Fruit fly (Drosophila melanogaster): ENCODE results near the gene CG4073.

The CG4073 gene

DNA sequence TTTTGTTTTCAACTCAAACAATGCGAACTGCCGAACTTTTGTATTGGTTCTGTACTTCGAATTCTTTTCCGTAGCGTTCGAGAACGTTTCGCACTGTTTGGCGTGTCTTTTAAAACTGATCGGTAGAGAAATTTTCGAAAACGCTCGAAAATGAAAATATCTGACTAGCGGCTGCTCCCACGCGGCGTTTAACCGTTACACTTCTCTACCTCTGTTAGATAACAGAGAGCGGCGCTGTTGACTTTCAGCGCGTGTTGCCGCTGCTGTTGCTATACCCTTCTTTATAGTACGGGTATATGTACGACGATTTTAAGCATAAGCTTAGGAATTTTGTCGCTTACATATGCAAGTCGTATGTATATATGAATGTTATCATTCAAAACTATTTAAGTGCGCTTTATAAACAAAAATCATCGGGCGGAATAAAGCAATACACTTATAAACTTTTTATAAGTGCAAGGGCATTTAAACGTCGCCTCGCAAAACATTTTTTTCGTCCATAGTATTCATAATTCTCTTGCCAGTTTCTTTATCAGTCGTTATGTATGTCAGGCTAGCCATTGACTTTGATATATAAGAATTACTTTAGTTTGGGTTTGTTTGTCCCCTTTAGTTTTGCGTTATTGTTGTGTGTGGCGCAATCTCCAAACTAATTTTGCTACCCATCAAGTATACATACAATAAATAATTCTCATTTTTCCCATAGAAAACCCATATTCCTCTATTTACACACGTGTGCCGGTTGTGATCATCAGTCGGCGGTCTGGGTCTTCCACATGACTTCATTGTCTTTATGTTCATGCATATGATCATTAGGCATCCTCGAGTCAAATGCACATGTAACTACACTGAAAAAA, 33.5 kb upstream of the CG4073 start, which contains the start of gene Phyhd1 (continued):
- TF ChIP-seq sob (GFP tag; IDR thresholded peaks at IDR 0.05) (peak; percentile 94), gsb (GFP tag; IDR thresholded peaks at IDR 0.05) (peak; percentile 88), BtbVII (GFP tag; optimal IDR thresholded peaks at IDR 0.05) (peak; percentile 94), Asciz (GFP tag; optimal IDR thresholded peaks at IDR 0.05) (peak; percentile 91), Ptx1 (GFP tag; IDR thresholded peaks at IDR 0.05) (peak; percentile 95), hth (optimal IDR thresholded peaks at IDR 0.05) (no peak), gce (GFP tag; IDR thresholded peaks at IDR 0.05) (peak; percentile 89), emc (GFP tag; optimal IDR thresholded peaks at IDR 0.05) (peak; percentile 89), crp (GFP tag; optimal IDR thresholded peaks at IDR 0.05) (peak in 1 of 2 experiments; percentile 57), odd (GFP tag; optimal IDR thresholded peaks at IDR 0.05) (peak; percentile 89), Nf-YA (GFP tag; IDR thresholded peaks at IDR 0.05) (peak; percentile 94), Taf1 (GFP tag; IDR thresholded peaks at IDR 0.05) (peak; percentile 73), CG17612 (GFP tag; IDR thresholded peaks at IDR 0.05) (peak; percentile 76), ase (GFP tag; IDR thresholded peaks at IDR 0.05) (peak; percentile 83), CG43689 (GFP tag; IDR thresholded peaks at IDR 0.05) (peak; percentile 89), Abd-B (GFP tag; optimal IDR thresholded peaks at IDR 0.05) (peak; percentile 88), lbe (GFP tag; optimal IDR thresholded peaks at IDR 0.05) (peak; percentile 70), unpg (GFP tag; optimal IDR thresholded peaks at IDR 0.05) (peak; percentile 98), Meics (GFP tag; optimal IDR thresholded peaks at IDR 0.05) (peak; percentile 96), CG15514 (GFP tag; optimal IDR thresholded peaks at IDR 0.05) (peak; percentile 91), CG33557 (GFP tag; optimal IDR thresholded peaks at IDR 0.05) (peak; percentile 59), dysf (GFP tag; IDR thresholded peaks at IDR 0.05) (peak; percentile 96), lilli (GFP tag; optimal IDR thresholded peaks at IDR 0.05) (peak; percentile 96), CG12219 (GFP tag; optimal IDR thresholded peaks at IDR 0.05) (peak; percentile 94), Scr (GFP tag; IDR thresholded peaks at IDR 0.05; ENCODE audit: partially characterized antibody) (no peak), wek (GFP tag; optimal IDR thresholded peaks at IDR 0.05) (peak; percentile 81), kay (GFP tag; optimal IDR thresholded peaks at IDR 0.05) (peak; percentile 95), CG1233 (GFP tag; optimal IDR thresholded peaks at IDR 0.05) (peak; percentile 85), MBD-R2 (GFP tag; IDR thresholded peaks at IDR 0.05) (peak; percentile 88), insv (GFP tag; optimal IDR thresholded peaks at IDR 0.05) (peak; percentile 14 to 34), CG14014 (GFP tag; IDR thresholded peaks at IDR 0.05) (peak; percentile 92), Bgb (GFP tag; IDR thresholded peaks at IDR 0.05; ENCODE audit: partially characterized antibody) (no peak), luna (GFP tag; optimal IDR thresholded peaks at IDR 0.05) (peak; percentile 66), zf30C (GFP tag; optimal IDR thresholded peaks at IDR 0.05) (no peak), B-H2 (GFP tag; optimal IDR thresholded peaks at IDR 0.05) (peak; percentile 54), psq (GFP tag; optimal IDR thresholded peaks at IDR 0.05) (peak; percentile 72), sug (tag; optimal IDR thresholded peaks at IDR 0.05) (peak; percentile 81), sima (GFP tag; optimal IDR thresholded peaks at IDR 0.05) (peak; percentile 87), CG32772 (GFP tag; IDR thresholded peaks at IDR 0.05) (peak; percentile 91), Six4 (GFP tag; optimal IDR thresholded peaks at IDR 0.05) (peak; percentile 94), hkb (optimal IDR thresholded peaks at IDR 0.05) (no peak), hkb (GFP tag; IDR thresholded peaks at IDR 0.05) (peak; percentile 97), lab (GFP tag; optimal IDR thresholded peaks at IDR 0.05) (peak; percentile 96), CG14860 (GFP tag; IDR thresholded peaks at IDR 0.05; ENCODE audit: partially characterized antibody) (no peak), Dbx (GFP tag; IDR thresholded peaks at IDR 0.05) (peak; percentile 97), twi (tag; optimal IDR thresholded peaks at IDR 0.05) (peak; percentile 98), fru (optimal IDR thresholded peaks at IDR 0.05) (no peak), CG14667 (GFP tag; IDR thresholded peaks at IDR 0.05) (peak; percentile 83), HmgD (GFP tag; optimal IDR thresholded peaks at IDR 0.05) (peak; percentile 95), p53 (GFP tag; optimal IDR thresholded peaks at IDR 0.05) (peak; percentile 39)
